Worm (Caenorhabditis elegans) whole organism, young adult: ENCODE results near the gene F31F7.2.

ENCODE experiments used
- F39B2.1 ChIP-seq: fragments of 200-800 bp; sonication (Bioruptor generic); IDR thresholded peaks from 2 replicates; pipeline ENCODE4 v1.3.6; 2022; ENCODE audit warnings: missing genetic modification reagents, missing genetic modification characterization, missing compliant biosample characterization
- Y53F4B.3 ChIP-seq: fragments of 200-800 bp; sonication (Bioruptor generic); IDR thresholded peaks from 2 replicates; pipeline ENCODE4 v1.3.6; 2022; ENCODE audit warnings: missing genetic modification reagents, missing genetic modification characterization, missing compliant biosample characterization
- ama-1 ChIP-seq, 3 experiments: fragments of 150-350 bp in 1 of 3; sonication (generic microtip) in 2 of 3; optimal IDR thresholded peaks; 2 replicates each; lab custom pipeline; 2014 to 2018; ENCODE audit warnings: missing biosample characterization in 2 of 3, missing genetic modification characterization in 2 of 3, missing genetic modification reagents in 2 of 3
- aptf-2 ChIP-seq: fragments of 200-800 bp; sonication (Bioruptor generic); conservative IDR thresholded peaks from 2 replicates; pipeline ENCODE4 v1.3.6; 2022; ENCODE audit warnings: missing genetic modification reagents, missing genetic modification characterization, missing compliant biosample characterization
- cebp-1 ChIP-seq, 2 experiments: fragments of 200-800 bp in 1 of 2; sonication (Bioruptor generic) in 1 of 2; sonication (generic microtip) in 1 of 2; IDR thresholded peaks in 1 of 2; optimal IDR thresholded peaks in 1 of 2; 2 replicates each; pipeline versions ENCODE4 v1.3.6 to Lab custom; 2017 to 2022; ENCODE audit warnings: missing compliant biosample characterization in 2 of 2, missing genetic modification characterization in 2 of 2, mild to moderate bottlenecking in 1 of 2, missing genetic modification reagents in 1 of 2, moderate library complexity in 1 of 2
- dox-1 ChIP-seq: fragments of 200-800 bp; sonication (Bioruptor generic); IDR thresholded peaks from 2 replicates; pipeline ENCODE4 v1.3.6; 2022; ENCODE audit warnings: missing genetic modification reagents, missing genetic modification characterization, missing compliant biosample characterization
- hmg-20 ChIP-seq: fragments of 200-800 bp; sonication (Bioruptor generic); IDR thresholded peaks from 2 replicates; pipeline ENCODE4 v1.3.6; 2022; ENCODE audit warnings: missing genetic modification reagents, missing genetic modification characterization, missing compliant biosample characterization
- madf-8 ChIP-seq: fragments of 200-800 bp; sonication (Bioruptor generic); conservative IDR thresholded peaks from 2 replicates; pipeline ENCODE4 v1.3.6; 2022; ENCODE audit warnings: missing genetic modification reagents, missing genetic modification characterization, missing compliant biosample characterization

DNA sequence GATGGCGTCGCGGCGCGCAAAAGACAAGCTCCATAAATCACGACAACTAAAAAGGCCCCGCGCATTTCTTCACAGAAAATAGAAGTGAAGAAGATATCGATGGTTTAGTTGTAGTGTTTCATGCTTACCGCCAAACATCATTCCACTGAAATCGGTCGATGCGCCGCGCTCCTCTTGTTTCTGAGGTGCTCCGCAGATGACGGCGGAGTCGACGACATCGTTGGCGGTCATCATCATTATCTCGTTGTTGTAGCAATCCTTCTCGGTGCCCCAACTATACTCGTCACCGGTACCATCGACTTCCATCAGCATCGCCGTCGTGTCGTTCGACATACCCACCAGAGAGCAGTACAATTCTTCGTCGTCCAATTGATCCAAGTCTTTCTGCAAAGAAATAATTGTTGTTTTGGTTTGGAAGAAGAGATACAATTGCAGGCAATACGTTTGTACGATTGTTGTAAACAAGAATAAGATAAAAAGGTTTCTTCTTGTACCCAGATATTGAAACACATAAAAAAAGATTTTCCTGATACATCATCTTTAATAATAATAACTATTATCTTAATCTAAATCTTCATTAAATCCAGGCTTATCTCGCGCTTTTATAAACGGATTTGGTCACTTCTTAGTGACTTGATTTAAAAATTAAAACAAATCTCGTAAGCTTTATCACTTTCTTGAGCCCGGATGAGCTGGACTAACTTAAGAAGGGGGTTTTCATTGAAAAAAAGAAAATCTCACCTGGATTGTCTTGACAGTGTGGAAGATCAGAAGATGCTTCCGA, 44.7 kb upstream of the F31F7.2 start:
- TF ChIP-seq cebp-1 (GFP tag; IDR thresholded peaks at IDR 0.05; lab: Robert Waterston, UW) (no peak), cebp-1 (tag; optimal IDR thresholded peaks at IDR 0.05; lab: Kevin White, UChicago) (peak; percentile 30), aptf-2 (GFP tag; lab: Robert Waterston, UW) (no peak), hmg-20 (GFP tag; lab: Robert Waterston, UW) (peak; percentile 25; the same call in 1 of the 2 replicates), ama-1 (optimal IDR thresholded peaks at IDR 0.05; lab: Kevin White, UChicago) (no peak), ama-1 (GFP tag; optimal IDR thresholded peaks at IDR 0.05; lab: Kevin White, UChicago) (no peak), F39B2.1 (GFP tag; lab: Robert Waterston, UW) (no peak), dox-1 (GFP tag; lab: Robert Waterston, UW) (no peak), Y53F4B.3 (GFP tag; lab: Robert Waterston, UW) (no peak), madf-8 (GFP tag; lab: Robert Waterston, UW) (no peak)
